Worm (Caenorhabditis elegans) whole organism, midembryonic: ENCODE measurements around the gene nlr-1.

Source experiments
- T22C8.4 ChIP-seq: fragments of 200-800 bp; sonication (Bioruptor generic); IDR thresholded peaks from 2 replicates; pipeline ENCODE4 v1.3.6; 2022; ENCODE audit warnings: missing genetic modification characterization, missing compliant biosample characterization
- cog-1 ChIP-seq: sonication (generic microtip); optimal IDR thresholded peaks from 2 replicates; lab custom pipeline; 2016; ENCODE audit warnings: missing genetic modification characterization, missing compliant biosample characterization
- flt-1 ChIP-seq: fragments of 200-800 bp; sonication (Bioruptor generic); IDR thresholded peaks from 2 replicates; pipeline ENCODE4 v1.3.6; 2022; ENCODE audit warnings: missing genetic modification characterization, missing compliant biosample characterization
- klf-2 ChIP-seq: fragments of 200-800 bp; sonication (Bioruptor generic); conservative IDR thresholded peaks from 2 replicates; pipeline ENCODE4 v1.3.6; 2022; ENCODE audit warnings: missing genetic modification reagents, missing genetic modification characterization, missing compliant biosample characterization
- med-1 ChIP-seq: sonication (generic microtip); optimal IDR thresholded peaks from 2 replicates; lab custom pipeline; 2017; ENCODE audit warnings: missing genetic modification characterization, mild to moderate bottlenecking, missing compliant biosample characterization, antibody characterized with exemption, missing genetic modification reagents; ENCODE audit not compliant: insufficient read depth
- ref-1 ChIP-seq: fragments of 200-800 bp; sonication (Bioruptor generic); conservative IDR thresholded peaks from 2 replicates; pipeline ENCODE4 v1.3.6; 2022; ENCODE audit warnings: missing genetic modification reagents, missing genetic modification characterization, missing compliant biosample characterization
- tab-1 ChIP-seq: fragments of 200-800 bp; sonication (Bioruptor generic); IDR thresholded peaks from 2 replicates; pipeline ENCODE4 v1.3.6; 2022; ENCODE audit warnings: missing genetic modification characterization, missing compliant biosample characterization
- ztf-23 ChIP-seq: fragments of 200-800 bp; sonication (Bioruptor generic); IDR thresholded peaks from 2 replicates; pipeline ENCODE4 v1.3.6; 2022; ENCODE audit warnings: missing genetic modification reagents, missing genetic modification characterization, missing compliant biosample characterization
- ztf-29 ChIP-seq: fragments of 200-800 bp; sonication (Bioruptor generic); IDR thresholded peaks from 2 replicates; pipeline ENCODE4 v1.3.6; 2022; ENCODE audit warnings: missing genetic modification reagents, missing genetic modification characterization, missing compliant biosample characterization

DNA sequence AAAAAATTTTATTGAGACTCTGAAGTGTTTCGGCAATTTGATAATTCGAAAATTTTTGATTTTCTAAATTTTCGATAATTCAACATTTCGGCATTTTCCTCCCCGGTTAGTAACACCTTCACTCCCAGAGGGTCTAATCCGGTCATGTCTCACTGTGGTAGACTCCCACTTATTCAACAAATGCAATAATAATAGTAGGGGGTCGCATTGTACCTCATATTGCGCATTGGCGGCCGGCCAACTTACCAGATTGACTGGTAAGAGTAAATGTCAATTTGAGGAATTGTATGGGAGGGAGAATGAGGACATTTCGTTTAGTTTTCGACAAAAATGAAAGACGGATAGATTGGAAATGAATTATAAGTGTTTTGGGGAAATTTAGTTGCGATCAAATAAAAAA is 44.4 kb downstream of the nlr-1 start:
- TF ChIP-seq med-1 = no peak
- no peak for TF ChIP-seq T22C8.4 (GFP tag; lab: Robert Waterston, UW)
- no peak for TF ChIP-seq tab-1 (GFP tag; lab: Robert Waterston, UW)
- TF ChIP-seq ztf-23 = no peak
- TF ChIP-seq klf-2 (GFP tag; lab: Robert Waterston, UW) = no peak
- TF ChIP-seq flt-1 (GFP tag; lab: Robert Waterston, UW) = no peak; the same call in 1 of the 2 replicates
- TF ChIP-seq ref-1 (GFP tag; lab: Robert Waterston, UW) = no peak
- no peak for TF ChIP-seq ztf-29 (GFP tag; lab: Robert Waterston, UW)
- TF ChIP-seq cog-1 (tag; lab: Kevin White, UChicago) = no peak
